Worm (Caenorhabditis elegans): ENCODE measurements around the gene sre-28.

- no peak for TF ChIP-seq ceh-9 (tag; optimal IDR thresholded peaks at IDR 0.05)
- TF ChIP-seq ceh-6 (GFP tag; optimal IDR thresholded peaks at IDR 0.05) = no peak
- no peak for TF ChIP-seq pha-4 (tag; optimal IDR thresholded peaks at IDR 0.05)
- no peak for TF ChIP-seq pat-9 (tag; optimal IDR thresholded peaks at IDR 0.05)
- TF ChIP-seq pqm-1 (tag; optimal IDR thresholded peaks at IDR 0.05) = no peak
- no peak for TF ChIP-seq odd-2 (tag; optimal IDR thresholded peaks at IDR 0.05)
- no peak for TF ChIP-seq elt-4 (tag; optimal IDR thresholded peaks at IDR 0.05)
Measured at ce11 chrV:9916665-9917064, 27.5 kb upstream of the sre-28 start, which contains the start of gene C50H2.4.
